Worm (Caenorhabditis elegans) whole organism, L4/young adult: ENCODE data around the gene M01H9.5.

Experiments used
- W03F9.2 ChIP-seq: fragments of 150-350 bp; optimal IDR thresholded peaks from 2 replicates; lab custom pipeline; 2014; ENCODE audit warnings: missing biosample characterization, missing genetic modification characterization
- dao-5 ChIP-seq: sonication (generic microtip); optimal IDR thresholded peaks from 2 replicates; lab custom pipeline; 2016; ENCODE audit warnings: missing genotype, missing genetic modification characterization, moderate library complexity, missing compliant biosample characterization

DNA sequence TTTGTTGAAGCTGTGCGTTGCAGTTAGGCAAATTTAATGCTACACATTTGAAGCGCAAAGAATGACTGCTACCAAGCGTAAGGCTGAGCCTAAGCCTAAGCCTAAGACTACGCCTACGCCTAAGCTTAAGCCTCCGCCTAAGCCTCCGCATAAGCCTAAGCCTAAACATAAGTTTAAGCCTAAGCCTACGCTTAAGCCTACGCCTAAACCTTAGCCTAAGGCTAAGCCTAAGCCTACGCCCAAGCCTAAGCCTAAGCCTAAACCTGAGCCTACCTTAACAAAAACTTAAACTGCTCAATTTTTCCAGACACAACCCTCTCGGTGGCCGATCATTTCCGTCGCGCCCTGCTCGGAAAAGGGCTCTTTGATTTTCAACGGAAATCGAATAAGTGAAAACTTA, 5.9 kb upstream of the M01H9.5 start:
- no peak for TF ChIP-seq dao-5 (tag; lab: Kevin White, UChicago)
- no peak for TF ChIP-seq W03F9.2 (tag; lab: Kevin White, UChicago)
